Worm (Caenorhabditis elegans) whole organism, young adult: Measurements from ENCODE around the gene F28A10.13.
"Not testable (repeated sequence)": the region's sequence is repeated elsewhere in the genome, so short reads cannot be mapped to it uniquely, and the experiment has no call there.

Source experiments
- C17E4.6 ChIP-seq: fragments of 200-800 bp; sonication (Bioruptor generic); IDR thresholded peaks from 2 replicates; pipeline ENCODE4 v1.3.6; 2022; ENCODE audit warnings: missing genetic modification reagents, missing genetic modification characterization, missing compliant biosample characterization
- F10E7.11 ChIP-seq: sonication (generic microtip); optimal IDR thresholded peaks from 2 replicates; lab custom pipeline; 2017; ENCODE audit warnings: mild to moderate bottlenecking, missing genetic modification characterization, moderate library complexity, missing compliant biosample characterization
- F33H1.4 ChIP-seq: fragments of 200-800 bp; sonication (Bioruptor generic); IDR thresholded peaks from 2 replicates; pipeline ENCODE4 v1.3.6; 2022; ENCODE audit warnings: missing genetic modification reagents, missing genetic modification characterization, missing compliant biosample characterization
- F37B4.10 ChIP-seq: fragments of 200-800 bp; sonication (Bioruptor generic); IDR thresholded peaks from 2 replicates; pipeline ENCODE4 v1.3.6; 2022; ENCODE audit warnings: missing genetic modification characterization, missing compliant biosample characterization
- F52B5.7 ChIP-seq: sonication (generic microtip); optimal IDR thresholded peaks from 2 replicates; lab custom pipeline; 2016; ENCODE audit warnings: mild to moderate bottlenecking, missing genetic modification characterization, missing compliant biosample characterization
- F57A8.1 ChIP-seq: fragments of 200-800 bp; sonication (Bioruptor generic); optimal IDR thresholded peaks from 2 replicates; lab custom pipeline; 2018; ENCODE audit warnings: mild to moderate bottlenecking, missing genetic modification characterization, moderate library complexity, missing compliant biosample characterization
- Y53G8AR.9 ChIP-seq: fragments of 200-800 bp; sonication (Bioruptor generic); conservative IDR thresholded peaks from 2 replicates; pipeline ENCODE4 v1.3.6; 2022; ENCODE audit warnings: missing genetic modification reagents, missing genetic modification characterization, missing compliant biosample characterization
- aptf-2 ChIP-seq: fragments of 200-800 bp; sonication (Bioruptor generic); conservative IDR thresholded peaks from 2 replicates; pipeline ENCODE4 v1.3.6; 2022; ENCODE audit warnings: missing genetic modification reagents, missing genetic modification characterization, missing compliant biosample characterization
- attf-6 ChIP-seq: fragments of 200-800 bp; sonication (Bioruptor generic); IDR thresholded peaks from 2 replicates; pipeline ENCODE4 v1.3.6; 2022; ENCODE audit warnings: missing genetic modification reagents, missing genetic modification characterization, missing compliant biosample characterization
- bed-2 ChIP-seq: fragments of 200-800 bp; sonication (Bioruptor generic); IDR thresholded peaks from 2 replicates; pipeline ENCODE4 v1.3.6; 2022; ENCODE audit warnings: missing genetic modification reagents, missing genetic modification characterization, missing compliant biosample characterization
- ccch-3 ChIP-seq: fragments of 200-800 bp; sonication (Bioruptor generic); optimal IDR thresholded peaks from 2 replicates; lab custom pipeline; 2018; ENCODE audit warnings: mild to moderate bottlenecking, missing genetic modification characterization, missing compliant biosample characterization
- ceh-100 ChIP-seq: fragments of 200-800 bp; sonication (Bioruptor generic); IDR thresholded peaks from 2 replicates; pipeline ENCODE4 v1.3.6; 2022; ENCODE audit warnings: missing genetic modification reagents, missing genetic modification characterization, missing compliant biosample characterization
- ceh-79 ChIP-seq: sonication (generic microtip); optimal IDR thresholded peaks from 2 replicates; lab custom pipeline; 2017; ENCODE audit warnings: mild to moderate bottlenecking, missing genetic modification characterization, missing compliant biosample characterization
- chd-7 ChIP-seq: sonication (generic microtip); optimal IDR thresholded peaks from 2 replicates; lab custom pipeline; 2016; ENCODE audit warnings: mild to moderate bottlenecking, missing genetic modification characterization, moderate library complexity, missing compliant biosample characterization
- dox-1 ChIP-seq: fragments of 200-800 bp; sonication (Bioruptor generic); IDR thresholded peaks from 2 replicates; pipeline ENCODE4 v1.3.6; 2022; ENCODE audit warnings: missing genetic modification reagents, missing genetic modification characterization, missing compliant biosample characterization
- fkh-3 ChIP-seq: sonication (generic microtip); optimal IDR thresholded peaks from 2 replicates; lab custom pipeline; 2016; ENCODE audit warnings: mild to moderate bottlenecking, missing genetic modification characterization, missing compliant biosample characterization
- gei-17 ChIP-seq: fragments of 200-800 bp; sonication (Bioruptor generic); optimal IDR thresholded peaks from 2 replicates; lab custom pipeline; 2018; ENCODE audit warnings: mild to moderate bottlenecking, missing genetic modification characterization, missing compliant biosample characterization
- hmg-1.2 ChIP-seq: fragments of 200-800 bp; sonication (Bioruptor generic); IDR thresholded peaks from 2 replicates; pipeline ENCODE4 v1.3.6; 2022; ENCODE audit warnings: missing genetic modification reagents, missing genetic modification characterization, missing compliant biosample characterization
- lin-54 ChIP-seq: fragments of 200-800 bp; sonication (Bioruptor generic); optimal IDR thresholded peaks from 2 replicates; lab custom pipeline; 2018; ENCODE audit warnings: mild to moderate bottlenecking, missing genetic modification characterization, missing compliant biosample characterization
- lsl-1 ChIP-seq: fragments of 200-800 bp; sonication (Bioruptor generic); optimal IDR thresholded peaks from 2 replicates; lab custom pipeline; 2018; ENCODE audit warnings: mild to moderate bottlenecking, missing genetic modification characterization, moderate library complexity, missing compliant biosample characterization
- madf-3 ChIP-seq: fragments of 200-800 bp; sonication (Bioruptor generic); IDR thresholded peaks from 2 replicates; pipeline ENCODE4 v1.3.6; 2022; ENCODE audit warnings: missing genetic modification reagents, missing genetic modification characterization, missing compliant biosample characterization
- madf-6 ChIP-seq: fragments of 200-800 bp; sonication (Bioruptor generic); IDR thresholded peaks from 2 replicates; pipeline ENCODE4 v1.3.6; 2022; ENCODE audit warnings: missing genetic modification reagents, missing genetic modification characterization, missing compliant biosample characterization
- nhr-80 ChIP-seq: sonication (generic microtip); optimal IDR thresholded peaks from 2 replicates; lab custom pipeline; 2016; ENCODE audit warnings: missing genetic modification characterization, missing compliant biosample characterization
- pbrm-1 ChIP-seq: fragments of 200-800 bp; sonication (Bioruptor generic); IDR thresholded peaks from 2 replicates; pipeline ENCODE4 v1.3.6; 2022; ENCODE audit warnings: missing genetic modification reagents, missing genetic modification characterization, missing compliant biosample characterization
- pha-4 ChIP-seq: fragments of 150-350 bp; sonication (generic microtip); optimal IDR thresholded peaks from 2 replicates; lab custom pipeline; 2014; ENCODE audit warnings: missing biosample characterization, missing genetic modification reagents, missing genetic modification characterization
- sea-2 ChIP-seq: fragments of 200-800 bp; sonication (Bioruptor generic); IDR thresholded peaks from 2 replicates; pipeline ENCODE4 v1.3.6; 2022; ENCODE audit warnings: missing genetic modification characterization, missing compliant biosample characterization
- snpc-1.3 ChIP-seq: sonication (generic microtip); optimal IDR thresholded peaks from 2 replicates; lab custom pipeline; 2017; ENCODE audit warnings: missing genetic modification characterization, mild to moderate bottlenecking, missing compliant biosample characterization, antibody characterized with exemption, moderate library complexity, missing genotype, missing genetic modification reagents; ENCODE audit not compliant: insufficient read depth
- somi-1 ChIP-seq: fragments of 200-800 bp; sonication (Bioruptor generic); optimal IDR thresholded peaks from 2 replicates; lab custom pipeline; 2018; ENCODE audit warnings: mild to moderate bottlenecking, missing genetic modification characterization, missing compliant biosample characterization
- unc-130 ChIP-seq: sonication (generic microtip); optimal IDR thresholded peaks from 2 replicates; lab custom pipeline; 2016; ENCODE audit warnings: missing genetic modification reagents, missing genetic modification characterization, missing compliant biosample characterization
- zim-3 ChIP-seq: sonication (generic microtip); optimal IDR thresholded peaks from 2 replicates; lab custom pipeline; 2017; ENCODE audit warnings: mild to moderate bottlenecking, missing genetic modification characterization, moderate library complexity, missing compliant biosample characterization
- ztf-18 ChIP-seq: sonication (generic microtip); optimal IDR thresholded peaks from 2 replicates; lab custom pipeline; 2016; ENCODE audit warnings: missing genotype, mild to moderate bottlenecking, missing genetic modification characterization, missing compliant biosample characterization
- ztf-25 ChIP-seq: fragments of 200-800 bp; sonication (Bioruptor generic); IDR thresholded peaks from 2 replicates; pipeline ENCODE4 v1.3.6; 2022; ENCODE audit warnings: missing genetic modification reagents, missing genetic modification characterization, missing compliant biosample characterization

F28A10.13 gene

DNA sequence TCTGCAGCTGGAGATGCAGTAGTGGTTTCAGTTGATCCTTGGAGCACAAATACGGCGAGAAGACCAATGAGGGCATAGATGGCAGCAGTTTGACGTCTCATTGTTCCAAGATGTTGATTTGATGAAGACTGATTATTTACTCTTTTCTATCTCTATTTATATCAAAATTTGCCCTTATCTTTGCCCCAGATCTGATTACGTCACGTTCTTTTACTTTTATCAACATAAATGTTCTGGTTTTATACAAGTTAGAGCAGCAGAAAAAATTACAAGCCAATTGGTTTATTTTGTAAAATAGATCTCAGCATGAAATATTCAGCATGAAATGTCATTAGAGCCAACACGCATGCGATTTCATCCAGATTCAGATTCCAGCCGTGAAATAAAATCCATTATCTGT is 25.9 kb upstream of the F28A10.13 start, which contains the start of gene msrp-4:
TSS of gene msrp-4 (minus strand) at position 101 of the 400 bp plus-strand sequence.
- not testable (repeated sequence) for TF ChIP-seq pha-4 (tag; lab: Kevin White, UChicago); hmg-1.2 (GFP tag; lab: Robert Waterston, UW); gei-17

- TF ChIP-seq Y53G8AR.9 (GFP tag; lab: Robert Waterston, UW) = no peak
- no peak for TF ChIP-seq ztf-18 (tag; lab: Kevin White, UChicago)
- TF ChIP-seq somi-1 = no peak
Measured at ce11 chrII:823529-823928, 25.1 kb upstream of the F28A10.13 start, which contains the start of gene F46F5.10. TSS of gene F46F5.10 (plus strand) at chrII:823829.

- TF ChIP-seq F33H1.4 (GFP tag; lab: Robert Waterston, UW) = no peak
- TF ChIP-seq chd-7 (tag; lab: Kevin White, UChicago) = no peak
- no peak for TF ChIP-seq bed-2
- no peak for TF ChIP-seq ztf-25 (GFP tag; lab: Robert Waterston, UW)
- TF ChIP-seq F52B5.7 = no peak
- no peak for TF ChIP-seq madf-6 (GFP tag; lab: Robert Waterston, UW)
- no peak for TF ChIP-seq zim-3 (tag; lab: Kevin White, UChicago)
- TF ChIP-seq, all 124 proteins: peak for 0
Measured at ce11 chrII:825521-825920, 23.1 kb upstream of the F28A10.13 start, which contains the start of gene F28A10.1. TSS of gene F28A10.1 (plus strand) at chrII:825821.

ce11 chrII:838414-838813 is 10.2 kb upstream of the F28A10.13 start, which contains the start of gene F28A10.8:
TSS of gene F28A10.8 (minus strand) at chrII:838514.
- TF ChIP-seq lsl-1 (GFP tag; lab: Kevin White, UChicago) = no peak

DNA sequence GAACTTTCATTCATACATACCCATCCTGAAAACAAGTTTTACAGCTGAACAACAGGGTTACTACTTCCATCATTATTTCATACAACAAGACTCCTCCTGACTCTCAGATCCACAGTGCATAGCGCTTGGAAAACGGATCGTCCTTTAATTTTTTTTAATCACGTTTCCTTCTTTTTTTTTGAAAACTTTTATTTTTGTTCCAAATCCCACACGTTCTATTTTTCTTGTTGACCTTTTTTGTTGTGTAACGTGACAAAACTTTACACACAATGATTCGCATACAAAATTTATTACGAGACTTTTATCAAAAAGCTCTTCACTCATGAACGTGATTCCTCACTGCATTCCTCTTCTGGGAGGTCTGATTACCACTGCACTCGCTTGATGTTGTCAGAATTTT is 8.5 kb upstream of the F28A10.13 start, which contains the start of gene clc-33:
TSS of gene clc-33 (plus strand) at position 301 of the 400 bp plus-strand sequence.
- TF ChIP-seq ccch-3 (GFP tag; lab: Kevin White, UChicago) (no peak), unc-130 (GFP tag; lab: Kevin White, UChicago) (no peak), aptf-2 (GFP tag; lab: Robert Waterston, UW) (no peak), fkh-3 (tag; lab: Kevin White, UChicago) (no peak), F57A8.1 (GFP tag; lab: Kevin White, UChicago) (no peak), ztf-25 (GFP tag; lab: Robert Waterston, UW) (no peak), madf-3 (GFP tag; lab: Robert Waterston, UW) (no peak), F10E7.11 (tag; lab: Kevin White, UChicago) (no peak), attf-6 (GFP tag; lab: Robert Waterston, UW) (no peak), F37B4.10 (GFP tag; lab: Robert Waterston, UW) (no peak), C17E4.6 (GFP tag; lab: Robert Waterston, UW) (no peak), snpc-1.3 (no peak), sea-2 (no peak), pha-4 (tag; lab: Kevin White, UChicago) (no peak), ceh-100 (no peak), pbrm-1 (GFP tag; lab: Robert Waterston, UW) (no peak), nhr-80 (no peak), lin-54 (no peak), ceh-79 (tag; lab: Kevin White, UChicago) (no peak), dox-1 (GFP tag; lab: Robert Waterston, UW) (no peak)
- TF ChIP-seq, all 124 proteins: peak for 0
